Worm (Caenorhabditis elegans): ENCODE data around the gene hacd-1.

Gene hacd-1

DNA sequence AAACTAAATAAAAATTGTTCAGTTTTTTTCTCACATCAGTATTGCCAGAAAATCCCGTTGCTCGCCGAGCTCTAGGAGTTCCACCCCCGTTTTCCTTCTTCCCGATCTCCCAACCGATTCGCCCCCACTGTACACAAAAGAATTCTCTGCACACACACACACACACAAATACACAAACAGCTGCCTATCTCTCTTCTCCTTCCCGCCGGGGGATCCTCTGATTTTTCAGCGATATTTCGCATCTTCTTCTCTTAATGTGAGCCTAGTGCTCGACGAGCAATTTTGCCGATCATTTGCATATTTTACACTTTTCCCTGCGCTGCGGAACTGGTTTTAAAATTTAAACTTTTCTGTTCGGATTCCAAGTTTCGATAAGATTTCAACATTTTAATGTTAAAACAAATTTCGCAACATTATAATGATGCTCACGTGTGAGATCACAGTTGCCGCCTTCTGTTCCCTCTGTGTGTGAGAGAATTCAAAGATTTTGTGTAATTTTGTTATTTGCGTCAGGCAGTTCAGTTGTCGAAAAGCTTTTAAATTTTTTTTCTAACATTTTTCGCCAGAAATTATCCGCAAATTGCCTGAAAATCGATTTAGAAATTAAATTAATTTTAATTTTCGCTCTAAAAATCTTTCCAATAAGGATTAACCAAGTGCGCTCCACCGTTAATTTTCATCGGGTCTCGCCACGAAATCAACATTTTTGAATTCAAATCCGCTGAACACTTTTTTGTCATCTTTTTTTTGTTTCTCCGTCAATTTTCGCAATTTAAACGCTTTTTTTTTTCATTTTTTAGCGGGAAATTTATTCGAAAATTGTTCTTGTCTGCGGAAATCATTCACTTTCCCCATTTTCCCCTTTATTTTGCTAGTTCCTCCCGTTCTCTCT, 11.2 kb downstream of the hacd-1 start (continued):
- TF ChIP-seq madf-6 (GFP tag; IDR thresholded peaks at IDR 0.05): peak; percentile 75
- no peak for TF ChIP-seq ztf-22 (GFP tag; optimal IDR thresholded peaks at IDR 0.05)
- TF ChIP-seq tbp1 (GFP tag; optimal IDR thresholded peaks at IDR 0.05): peak; percentile 49
- TF ChIP-seq C17E4.6 (GFP tag; IDR thresholded peaks at IDR 0.05): no peak
- peak; percentile 64 for TF ChIP-seq dpl-1 (GFP tag; optimal IDR thresholded peaks at IDR 0.05)
- peak; percentile 38 for TF ChIP-seq snpc-4 (GFP tag; optimal IDR thresholded peaks at IDR 0.05)
- peak in 2 of 4 experiments; percentile 31 to 52 for TF ChIP-seq snpc-4 (tag; optimal IDR thresholded peaks at IDR 0.05)
- peak; percentile 30 for TF ChIP-seq xnd-1 (tag; optimal IDR thresholded peaks at IDR 0.05)
- no peak for TF ChIP-seq hmg-20 (GFP tag; IDR thresholded peaks at IDR 0.05)
- TF ChIP-seq mes-4 (tag; optimal IDR thresholded peaks at IDR 0.05): no peak
- peak; percentile 73 for TF ChIP-seq efl-1 (GFP tag; optimal IDR thresholded peaks at IDR 0.05)
- TF ChIP-seq hlh-12 (tag; optimal IDR thresholded peaks at IDR 0.05): no peak
- no peak for TF ChIP-seq hsf-1 (GFP tag; IDR thresholded peaks at IDR 0.05)
- TF ChIP-seq madf-10 (tag; optimal IDR thresholded peaks at IDR 0.05): no peak
- TF ChIP-seq mcd-1 (GFP tag; IDR thresholded peaks at IDR 0.05): peak; percentile 93
- TF ChIP-seq F23B12.7 (tag; optimal IDR thresholded peaks at IDR 0.05; ENCODE audit: insufficient read depth): peak; percentile 29
- no peak for TF ChIP-seq nhr-179 (tag; optimal IDR thresholded peaks at IDR 0.05)
- TF ChIP-seq Y79H2A.3 (GFP tag; conservative IDR thresholded peaks at IDR 0.05): no peak

DNA sequence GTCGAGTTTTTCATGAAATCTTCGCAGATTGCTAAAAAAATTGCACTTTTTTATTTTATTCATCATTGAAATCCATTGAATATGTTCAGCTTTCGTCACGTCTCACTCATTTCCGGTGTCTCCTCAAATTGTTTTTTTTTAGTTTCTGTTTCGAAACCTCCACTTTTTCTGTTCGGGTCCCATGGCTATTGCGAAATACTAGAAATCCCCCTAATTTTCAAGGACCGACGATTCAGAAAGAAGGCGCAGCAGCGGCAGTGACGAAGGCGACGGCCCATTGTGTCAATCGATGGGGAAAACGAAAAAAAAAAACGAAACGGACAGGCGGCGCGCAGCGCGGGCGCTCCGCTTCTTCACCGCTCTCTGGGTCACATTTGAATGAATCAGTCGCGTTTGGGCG, 11.8 kb downstream of the hacd-1 start:
- TF ChIP-seq K11D2.4 (GFP tag; IDR thresholded peaks at IDR 0.05) (no peak), hsf-1 (GFP tag; IDR thresholded peaks at IDR 0.05) (no peak), ekl-4 (GFP tag; IDR thresholded peaks at IDR 0.05) (no peak), pbrm-1 (GFP tag; IDR thresholded peaks at IDR 0.05) (no peak), bed-1 (GFP tag; IDR thresholded peaks at IDR 0.05) (no peak), Y67H2A.10 (GFP tag; conservative IDR thresholded peaks at IDR 0.05) (no peak), egrh-3 (GFP tag; IDR thresholded peaks at IDR 0.05) (peak; percentile 32; the same call in 1 of the 2 replicates), nfyb-1 (GFP tag; IDR thresholded peaks at IDR 0.05) (0 out of 2 replicates have a peak, but pooled peaks have one; percentile 10), zfh-2 (GFP tag; conservative IDR thresholded peaks at IDR 0.05) (peak; percentile 86), snpc-4 (GFP tag; optimal IDR thresholded peaks at IDR 0.05) (no peak), snpc-4 (tag; optimal IDR thresholded peaks at IDR 0.05) (no peak), cebp-1 (GFP tag; IDR thresholded peaks at IDR 0.05) (peak; percentile 92), cebp-1 (tag; optimal IDR thresholded peaks at IDR 0.05) (peak; percentile 99), ztf-18 (tag; optimal IDR thresholded peaks at IDR 0.05) (no peak)

DNA sequence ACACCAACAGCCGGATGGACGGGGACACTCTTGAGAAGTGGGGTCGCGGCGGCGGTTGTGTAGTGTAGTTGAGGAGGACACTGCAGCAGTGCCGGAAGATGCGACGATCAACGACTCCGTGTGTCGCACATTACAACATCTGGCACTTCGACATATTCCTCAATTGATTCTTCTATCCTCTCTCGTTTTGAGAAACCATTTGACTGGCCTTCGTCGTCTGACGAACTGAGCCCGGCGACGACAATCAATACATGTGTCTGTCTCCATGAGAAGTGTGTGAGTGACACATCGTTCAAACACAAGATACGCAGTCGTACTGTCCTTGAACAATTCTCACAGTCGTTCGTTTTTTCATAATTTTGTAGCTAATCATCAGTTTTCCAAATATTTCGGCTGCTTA, 12.4 kb downstream of the hacd-1 start:
- TF ChIP-seq nhr-80 (tag; optimal IDR thresholded peaks at IDR 0.05) (peak; percentile 39), lin-26 (GFP tag; IDR thresholded peaks at IDR 0.05) (0 out of 2 replicates have a peak, but pooled peaks have one; percentile 9), nhr-120 (GFP tag; IDR thresholded peaks at IDR 0.05) (0 out of 2 replicates have a peak, but pooled peaks have one; percentile 7), dox-1 (GFP tag; IDR thresholded peaks at IDR 0.05) (peak; percentile 19; the same call in 1 of the 2 replicates), ekl-4 (GFP tag; IDR thresholded peaks at IDR 0.05) (peak; percentile 54; the same call in 1 of the 2 replicates), rcor-1 (GFP tag; IDR thresholded peaks at IDR 0.05) (0 out of 2 replicates have a peak, but pooled peaks have one; percentile 26), Y56A3A.18 (GFP tag; IDR thresholded peaks at IDR 0.05) (no peak), tbx-9 (tag; optimal IDR thresholded peaks at IDR 0.05; ENCODE audit: borderline replicate concordance) (no peak)

Measured in whole organism, young adult.